Worm (Caenorhabditis elegans) whole organism, L4 larva: ENCODE results near the gene irg-1.
A peak's percentile ranks its signal among the peaks of the same experiment; 100 is the strongest.
"Not testable (repeated sequence)": the region's sequence is repeated elsewhere in the genome, so short reads cannot be mapped to it uniquely, and the experiment has no call there.

Experiments used
- F37D6.2 ChIP-seq: sonication (generic microtip); optimal IDR thresholded peaks from 2 replicates; lab custom pipeline; 2016; ENCODE audit warnings: mild to moderate bottlenecking, missing genetic modification characterization, missing compliant biosample characterization
- F44E2.7 ChIP-seq: fragments of 200-800 bp; sonication (Bioruptor generic); IDR thresholded peaks from 2 replicates; pipeline ENCODE4 v2.1.2; 2022; ENCODE audit warnings: missing genetic modification characterization, missing compliant biosample characterization
- aha-1 ChIP-seq: fragments of 150-350 bp; peaks from one replicate; lab custom pipeline; 2014; ENCODE audit warnings: missing biosample characterization, missing genetic modification characterization
- ceh-44 ChIP-seq: fragments of 200-800 bp; sonication (Bioruptor generic); IDR thresholded peaks from 2 replicates; pipeline ENCODE4 v1.3.6; 2022; ENCODE audit warnings: missing genetic modification reagents, missing genetic modification characterization, missing compliant biosample characterization
- ceh-82 ChIP-seq: sonication (generic microtip); optimal IDR thresholded peaks from 2 replicates; lab custom pipeline; 2017; ENCODE audit warnings: missing biosample characterization, missing genetic modification characterization
- ces-1 ChIP-seq: fragments of 150-350 bp; sonication (generic microtip); optimal IDR thresholded peaks from 4 replicates; lab custom pipeline; 2014; ENCODE audit warnings: missing biosample characterization, missing genetic modification reagents, missing genetic modification characterization
- cey-2 ChIP-seq: sonication (generic microtip); optimal IDR thresholded peaks from 3 replicates; lab custom pipeline; 2017; ENCODE audit warnings: missing genetic modification characterization, mild to moderate bottlenecking, missing compliant biosample characterization, antibody characterized with exemption, borderline replicate concordance; ENCODE audit not compliant: insufficient read depth
- dmd-6 ChIP-seq: fragments of 200-800 bp; sonication (Bioruptor generic); IDR thresholded peaks from 2 replicates; pipeline ENCODE4 v1.3.6; 2022; ENCODE audit warnings: missing genetic modification reagents, missing genetic modification characterization, missing compliant biosample characterization
- dpl-1 ChIP-seq: fragments of 150-350 bp; optimal IDR thresholded peaks from 2 replicates; lab custom pipeline; 2014; ENCODE audit warnings: missing biosample characterization, missing genetic modification reagents, missing genetic modification characterization
- egl-43 ChIP-seq: fragments of 200-800 bp; sonication (Bioruptor generic); IDR thresholded peaks from 2 replicates; pipeline ENCODE4 v1.3.6; 2022; ENCODE audit warnings: missing genetic modification reagents, missing genetic modification characterization, missing compliant biosample characterization
- hlh-30 ChIP-seq: sonication (generic microtip); optimal IDR thresholded peaks from 2 replicates; lab custom pipeline; 2017; ENCODE audit warnings: antibody characterized with exemption, mild to moderate bottlenecking, missing genetic modification characterization, missing compliant biosample characterization; ENCODE audit not compliant: insufficient read depth
- hmg-1.1 ChIP-seq: fragments of 200-800 bp; sonication (Bioruptor generic); IDR thresholded peaks from 2 replicates; pipeline ENCODE4 v1.3.6; 2022; ENCODE audit warnings: missing genetic modification reagents, missing genetic modification characterization, missing compliant biosample characterization
- lim-7 ChIP-seq: fragments of 200-800 bp; sonication (Bioruptor generic); IDR thresholded peaks from 2 replicates; pipeline ENCODE4 v1.3.6; 2022; ENCODE audit warnings: missing genetic modification characterization, missing compliant biosample characterization
- lir-3 ChIP-seq: sonication (generic microtip); optimal IDR thresholded peaks from 2 replicates; lab custom pipeline; 2016; ENCODE audit warnings: mild to moderate bottlenecking, missing genetic modification characterization, missing compliant biosample characterization
- mes-2 ChIP-seq: sonication (generic microtip); optimal IDR thresholded peaks from 2 replicates; lab custom pipeline; 2016; ENCODE audit warnings: missing genotype, mild to moderate bottlenecking, missing genetic modification characterization, missing compliant biosample characterization; ENCODE audit not compliant: poor library complexity, severe bottlenecking
- nhr-102 ChIP-seq: sonication (generic microtip); optimal IDR thresholded peaks from 2 replicates; lab custom pipeline; 2016; ENCODE audit warnings: mild to moderate bottlenecking, missing genetic modification characterization, moderate library complexity, missing compliant biosample characterization
- nhr-111 ChIP-seq: fragments of 200-800 bp; sonication (Bioruptor generic); optimal IDR thresholded peaks from 2 replicates; lab custom pipeline; 2018; ENCODE audit warnings: mild to moderate bottlenecking, missing genetic modification characterization, missing compliant biosample characterization
- nhr-48 ChIP-seq: sonication (generic microtip); optimal IDR thresholded peaks from 2 replicates; lab custom pipeline; 2016; ENCODE audit warnings: mild to moderate bottlenecking, missing genetic modification characterization, missing compliant biosample characterization
- pha-4 ChIP-seq, 2 experiments: fragments of 150-350 bp in 1 of 2; fragments of 200-800 bp in 1 of 2; sonication (Bioruptor generic) in 1 of 2; IDR thresholded peaks in 1 of 2; optimal IDR thresholded peaks in 1 of 2; 2 replicates each; pipeline versions ENCODE4 v1.3.6 to Lab custom; 2014 to 2022; ENCODE audit warnings: missing genetic modification characterization in 2 of 2, missing genetic modification reagents in 2 of 2, missing biosample characterization in 1 of 2, missing compliant biosample characterization in 1 of 2
- php-3 ChIP-seq: fragments of 200-800 bp; sonication (Bioruptor generic); IDR thresholded peaks from 2 replicates; pipeline ENCODE4 v1.3.6; 2022; ENCODE audit warnings: missing genetic modification reagents, missing genetic modification characterization, missing compliant biosample characterization
- pqm-1 ChIP-seq: sonication (generic microtip); optimal IDR thresholded peaks from 2 replicates; lab custom pipeline; 2017; ENCODE audit warnings: missing biosample characterization, missing genetic modification characterization
- set-16 ChIP-seq: fragments of 200-800 bp; sonication (Bioruptor generic); IDR thresholded peaks from 2 replicates; pipeline ENCODE4 v1.3.6; 2022; ENCODE audit warnings: missing genetic modification reagents, missing genetic modification characterization, missing compliant biosample characterization
- snpc-1.2 ChIP-seq: fragments of 200-800 bp; sonication (Bioruptor generic); IDR thresholded peaks from 2 replicates; pipeline ENCODE4 v1.3.6; 2022; ENCODE audit warnings: missing genetic modification reagents, missing genetic modification characterization, missing compliant biosample characterization
- snpc-4 ChIP-seq: fragments of 150-350 bp; optimal IDR thresholded peaks from 2 replicates; lab custom pipeline; 2014; ENCODE audit warnings: missing biosample characterization, missing genetic modification characterization
- spr-3 ChIP-seq: fragments of 200-800 bp; sonication (Bioruptor generic); optimal IDR thresholded peaks from 2 replicates; lab custom pipeline; 2018; ENCODE audit warnings: mild to moderate bottlenecking, missing genetic modification characterization, missing compliant biosample characterization
- unc-39 ChIP-seq: sonication (generic microtip); optimal IDR thresholded peaks from 2 replicates; lab custom pipeline; 2017; ENCODE audit warnings: missing biosample characterization, missing genetic modification characterization
- unc-62 ChIP-seq, 3 experiments: fragments of 150-350 bp in 1 of 3; sonication (generic microtip); optimal IDR thresholded peaks in 2 of 3; peaks in 1 of 3; 1 replicate in 1 of 3; 2 replicates in 2 of 3; lab custom pipeline; 2014 to 2017; ENCODE audit warnings: missing biosample characterization in 3 of 3, missing genetic modification characterization in 3 of 3, missing genetic modification reagents in 3 of 3, missing genotype in 1 of 3
- vab-7 ChIP-seq: fragments of 200-800 bp; sonication (Bioruptor generic); IDR thresholded peaks from 2 replicates; pipeline ENCODE4 v1.3.6; 2022; ENCODE audit warnings: missing genetic modification reagents, missing genetic modification characterization, missing compliant biosample characterization
- zip-2 ChIP-seq: fragments of 150-350 bp; optimal IDR thresholded peaks from 2 replicates; lab custom pipeline; 2014; ENCODE audit warnings: missing biosample characterization, missing genetic modification characterization
- ztf-11 ChIP-seq: fragments of 150-350 bp; optimal IDR thresholded peaks from 2 replicates; lab custom pipeline; 2014; ENCODE audit warnings: missing biosample characterization, missing genetic modification characterization

irg-1 gene

ce11 chrV:3557422-3557821 lies 34.0 kb downstream of the irg-1 start, which contains the start of gene grl-31:
Gene grl-31, minus strand, starts transcription at chrV:3557778.
- no peak for TF ChIP-seq ceh-44 (GFP tag; lab: Robert Waterston, UW)
- no peak for TF ChIP-seq ztf-11
- TF ChIP-seq cey-2 (tag; lab: Kevin White, UChicago) = no peak
- TF ChIP-seq nhr-48 (tag; lab: Kevin White, UChicago) = no peak
- TF ChIP-seq ceh-82 = no peak
- no peak for TF ChIP-seq unc-39
- no peak for TF ChIP-seq pha-4 (GFP tag; IDR thresholded peaks at IDR 0.05; lab: Robert Waterston, UW)
- TF ChIP-seq pha-4 (tag; optimal IDR thresholded peaks at IDR 0.05; lab: Kevin White, UChicago) = no peak
- TF ChIP-seq F37D6.2 (tag; lab: Kevin White, UChicago) = no peak
- TF ChIP-seq lim-7 (GFP tag; lab: Robert Waterston, UW) = peak; percentile 21; the same call in 1 of the 2 replicates
- TF ChIP-seq set-16 (GFP tag; lab: Robert Waterston, UW) = peak; percentile 51
- no peak for TF ChIP-seq hmg-1.1
- TF ChIP-seq hlh-30 (tag; lab: Kevin White, UChicago) = no peak
- TF ChIP-seq php-3 = no peak
- TF ChIP-seq egl-43 (GFP tag; lab: Robert Waterston, UW) = no peak
- no peak for TF ChIP-seq nhr-111 (GFP tag; lab: Kevin White, UChicago)

- TF ChIP-seq dpl-1 (GFP tag; lab: Kevin White, UChicago); mes-2 (tag; lab: Kevin White, UChicago); aha-1 (tag; lab: Kevin White, UChicago): not testable (repeated sequence)
Observed at ce11 chrV:3558744-3559143, 35.4 kb downstream of the irg-1 start, which contains the start of gene T24A6.1. Gene T24A6.1, plus strand, starts transcription at chrV:3559044.

- peak; percentile 58; the same call in 1 of the 2 replicates for TF ChIP-seq set-16 (GFP tag; lab: Robert Waterston, UW)
Observed at ce11 chrV:3559704-3560103, 36.3 kb downstream of the irg-1 start.

- TF ChIP-seq nhr-102 (tag; lab: Kevin White, UChicago); dmd-6 (GFP tag; lab: Robert Waterston, UW); F44E2.7 (GFP tag; lab: Robert Waterston, UW): not testable (repeated sequence)
- TF ChIP-seq, all 104 proteins: peak for 0; not testable (repeated sequence) for 104
Observed at ce11 chrV:3562824-3563223, 39.4 kb downstream of the irg-1 start, which contains the start of gene T24A6.16. Gene T24A6.16, minus strand, starts transcription at chrV:3562924.

ce11 chrV:3564335-3564734 lies 40.9 kb downstream of the irg-1 start, which contains the start of gene T24A6.17:
Gene T24A6.17, minus strand, starts transcription at chrV:3564435.
- not testable (repeated sequence) for TF ChIP-seq lir-3 (tag; lab: Kevin White, UChicago); spr-3; pqm-1 (tag; lab: Kevin White, UChicago)

- TF ChIP-seq zip-2 (tag; lab: Kevin White, UChicago); snpc-4 (tag; lab: Kevin White, UChicago); ces-1 (GFP tag; lab: Kevin White, UChicago): not testable (repeated sequence)
Observed at ce11 chrV:3570695-3571094, 47.3 kb downstream of the irg-1 start, which contains the start of gene F40C5.2. Gene F40C5.2, plus strand, starts transcription at chrV:3570995.

ce11 chrV:3572408-3572807 lies 49.0 kb downstream of the irg-1 start, which contains the start of gene F40C5.1:
Gene F40C5.1, plus strand, starts transcription at chrV:3572708.
- not testable (repeated sequence) for TF ChIP-seq vab-7 (GFP tag; lab: Robert Waterston, UW); unc-62 (GFP tag; optimal IDR thresholded peaks at IDR 0.05 in 1 of 2; lab: Kevin White, UChicago); unc-62 (tag; optimal IDR thresholded peaks at IDR 0.05; lab: Kevin White, UChicago); snpc-1.2 (GFP tag; lab: Robert Waterston, UW)
